Worm (Caenorhabditis elegans) whole organism, late embryonic: ENCODE results near the gene nfm-1.

Experiments used
- C38D4.7 ChIP-seq: fragments of 200-800 bp; sonication (Bioruptor generic); optimal IDR thresholded peaks from 2 replicates; lab custom pipeline; 2018; ENCODE audit warnings: mild to moderate bottlenecking, missing genetic modification characterization, moderate library complexity, missing compliant biosample characterization
- K02D7.2 ChIP-seq: sonication (generic microtip); optimal IDR thresholded peaks from 2 replicates; lab custom pipeline; 2017; ENCODE audit warnings: mild to moderate bottlenecking, missing genetic modification characterization, missing compliant biosample characterization
- ceh-18 ChIP-seq: sonication (generic microtip); optimal IDR thresholded peaks from 2 replicates; lab custom pipeline; 2016; ENCODE audit warnings: missing genetic modification characterization, missing compliant biosample characterization
- ceh-19 ChIP-seq: fragments of 200-800 bp; sonication (Bioruptor generic); optimal IDR thresholded peaks from 2 replicates; lab custom pipeline; 2018; ENCODE audit warnings: mild to moderate bottlenecking, missing genetic modification characterization, missing compliant biosample characterization
- ceh-2 ChIP-seq: sonication (generic microtip); optimal IDR thresholded peaks from 2 replicates; lab custom pipeline; 2016; ENCODE audit warnings: missing genotype, missing genetic modification characterization, missing compliant biosample characterization
- ceh-30 ChIP-seq: fragments of 150-350 bp; optimal IDR thresholded peaks from 2 replicates; lab custom pipeline; 2014; ENCODE audit warnings: missing biosample characterization, missing genetic modification characterization
- ceh-31 ChIP-seq: sonication (generic microtip); optimal IDR thresholded peaks from 2 replicates; lab custom pipeline; 2016; ENCODE audit warnings: missing genetic modification characterization, missing compliant biosample characterization
- ceh-34 ChIP-seq: sonication (generic microtip); optimal IDR thresholded peaks from 2 replicates; lab custom pipeline; 2016; ENCODE audit warnings: mild to moderate bottlenecking, missing genetic modification characterization, missing compliant biosample characterization
- ceh-48 ChIP-seq: sonication (generic microtip); optimal IDR thresholded peaks from 2 replicates; lab custom pipeline; 2016; ENCODE audit warnings: missing genetic modification characterization, inconsistent platforms, missing compliant biosample characterization
- che-1 ChIP-seq: sonication (generic microtip); optimal IDR thresholded peaks from 2 replicates; lab custom pipeline; 2016; ENCODE audit warnings: mild to moderate bottlenecking, missing genetic modification characterization, missing compliant biosample characterization
- dve-1 ChIP-seq: sonication (generic microtip); optimal IDR thresholded peaks from 2 replicates; lab custom pipeline; 2017; ENCODE audit warnings: antibody characterized with exemption, mild to moderate bottlenecking, missing genetic modification characterization, missing compliant biosample characterization
- elt-4 ChIP-seq: sonication (generic microtip); optimal IDR thresholded peaks from 2 replicates; lab custom pipeline; 2016; ENCODE audit warnings: missing genetic modification characterization, missing compliant biosample characterization
- eyg-1 ChIP-seq: sonication (generic microtip); optimal IDR thresholded peaks from 2 replicates; lab custom pipeline; 2016; ENCODE audit warnings: missing genotype, missing genetic modification characterization, missing compliant biosample characterization
- fax-1 ChIP-seq: sonication (generic microtip); optimal IDR thresholded peaks from 2 replicates; lab custom pipeline; 2016; ENCODE audit warnings: missing genotype, missing genetic modification characterization, missing compliant biosample characterization
- fkh-6 ChIP-seq: sonication (generic microtip); optimal IDR thresholded peaks from 2 replicates; lab custom pipeline; 2016; ENCODE audit warnings: missing genetic modification characterization, missing compliant biosample characterization
- gmeb-2 ChIP-seq: sonication (generic microtip); optimal IDR thresholded peaks from 2 replicates; lab custom pipeline; 2016; ENCODE audit warnings: missing genetic modification characterization, inconsistent platforms, missing compliant biosample characterization
- hlh-15 ChIP-seq: sonication (generic microtip); optimal IDR thresholded peaks from 2 replicates; lab custom pipeline; 2016; ENCODE audit warnings: missing genetic modification characterization, missing compliant biosample characterization
- hlh-30 ChIP-seq: sonication (generic microtip); optimal IDR thresholded peaks from 2 replicates; lab custom pipeline; 2017; ENCODE audit warnings: antibody characterized with exemption, missing genetic modification characterization, missing compliant biosample characterization; ENCODE audit not compliant: insufficient read depth
- hlh-6 ChIP-seq: sonication (generic microtip); optimal IDR thresholded peaks from 2 replicates; lab custom pipeline; 2016; ENCODE audit warnings: missing genotype, missing genetic modification characterization, missing compliant biosample characterization
- madf-2 ChIP-seq: sonication (generic microtip); optimal IDR thresholded peaks from 2 replicates; lab custom pipeline; 2017; ENCODE audit warnings: missing genetic modification characterization, missing compliant biosample characterization
- mec-3 ChIP-seq: sonication (generic microtip); optimal IDR thresholded peaks from 2 replicates; lab custom pipeline; 2016; ENCODE audit warnings: borderline replicate concordance, missing genetic modification characterization, missing compliant biosample characterization
- nfya-1 ChIP-seq: sonication (generic microtip); optimal IDR thresholded peaks from 2 replicates; lab custom pipeline; 2017; ENCODE audit warnings: missing genetic modification characterization, mild to moderate bottlenecking, missing compliant biosample characterization, antibody characterized with exemption, moderate library complexity
- npax-4 ChIP-seq: sonication (generic microtip); optimal IDR thresholded peaks from 2 replicates; lab custom pipeline; 2016; ENCODE audit warnings: missing genetic modification characterization, missing compliant biosample characterization
- pag-3 ChIP-seq: sonication (generic microtip); optimal IDR thresholded peaks from 2 replicates; lab custom pipeline; 2016; ENCODE audit warnings: missing compliant biosample characterization, missing genetic modification characterization, borderline replicate concordance
- pqm-1 ChIP-seq: sonication (generic microtip); optimal IDR thresholded peaks from 2 replicates; lab custom pipeline; 2016; ENCODE audit warnings: missing genetic modification characterization, missing compliant biosample characterization
- pros-1 ChIP-seq: fragments of 150-350 bp; optimal IDR thresholded peaks from 2 replicates; lab custom pipeline; 2014; ENCODE audit warnings: missing biosample characterization, missing genetic modification reagents, missing genetic modification characterization
- rnt-1 ChIP-seq: sonication (generic microtip); optimal IDR thresholded peaks from 2 replicates; lab custom pipeline; 2016; ENCODE audit warnings: missing genetic modification characterization, missing compliant biosample characterization
- sox-2 ChIP-seq: fragments of 200-800 bp; sonication (Bioruptor generic); IDR thresholded peaks from 2 replicates; pipeline ENCODE4 v1.3.6; 2022; ENCODE audit warnings: missing genetic modification reagents, missing genetic modification characterization, missing compliant biosample characterization
- sox-4 ChIP-seq: sonication (generic microtip); optimal IDR thresholded peaks from 2 replicates; lab custom pipeline; 2017; ENCODE audit warnings: mild to moderate bottlenecking, missing genetic modification characterization, inconsistent platforms, missing compliant biosample characterization
- syd-9 ChIP-seq: sonication (generic microtip); optimal IDR thresholded peaks from 2 replicates; lab custom pipeline; 2016; ENCODE audit warnings: mild to moderate bottlenecking, missing genetic modification characterization, moderate library complexity, missing compliant biosample characterization
- tbx-2 ChIP-seq: sonication (generic microtip); optimal IDR thresholded peaks from 2 replicates; lab custom pipeline; 2016; ENCODE audit warnings: missing genetic modification characterization, missing compliant biosample characterization
- ttx-3 ChIP-seq: sonication (generic microtip); optimal IDR thresholded peaks from 2 replicates; lab custom pipeline; 2016; ENCODE audit warnings: missing genetic modification reagents, missing genetic modification characterization, missing compliant biosample characterization
- unc-42 ChIP-seq: sonication (generic microtip); optimal IDR thresholded peaks from 2 replicates; lab custom pipeline; 2016; ENCODE audit warnings: missing genotype, missing genetic modification characterization, missing compliant biosample characterization
- unc-55 ChIP-seq: sonication (generic microtip); optimal IDR thresholded peaks from 2 replicates; lab custom pipeline; 2017; ENCODE audit warnings: missing biosample characterization, missing genetic modification reagents, missing genetic modification characterization
- unc-86 ChIP-seq: sonication (generic microtip); optimal IDR thresholded peaks from 2 replicates; lab custom pipeline; 2016; ENCODE audit warnings: missing genetic modification characterization, missing compliant biosample characterization
- ztf-16 ChIP-seq: sonication (generic microtip); optimal IDR thresholded peaks from 2 replicates; lab custom pipeline; 2017; ENCODE audit warnings: missing genetic modification characterization, missing compliant biosample characterization

The nfm-1 gene

DNA sequence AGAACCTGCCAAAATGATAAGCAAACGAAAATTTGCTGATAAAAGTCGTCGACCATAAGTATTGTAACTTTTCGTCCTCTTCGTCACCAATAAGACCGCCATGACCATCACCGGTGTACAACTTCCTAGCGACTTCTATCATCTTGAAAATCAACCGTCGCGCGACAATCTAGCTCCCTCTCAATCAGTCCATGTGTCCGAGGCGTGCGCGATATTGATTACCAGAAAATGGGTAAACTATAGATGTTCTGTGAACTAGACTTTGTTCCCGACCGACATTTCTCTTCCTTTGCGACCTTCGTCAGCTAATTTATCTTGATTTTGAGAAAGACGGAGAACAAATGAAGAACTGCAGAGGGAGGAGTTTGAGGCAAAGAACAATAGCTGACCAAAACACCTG lies 13.9 kb upstream of the nfm-1 start:
- TF ChIP-seq mec-3 (tag; lab: Kevin White, UChicago), result no peak
- no peak for TF ChIP-seq ttx-3 (tag; lab: Kevin White, UChicago)
- TF ChIP-seq elt-4 (tag; lab: Kevin White, UChicago), result no peak
- TF ChIP-seq fkh-6 (tag; lab: Kevin White, UChicago), result no peak

DNA sequence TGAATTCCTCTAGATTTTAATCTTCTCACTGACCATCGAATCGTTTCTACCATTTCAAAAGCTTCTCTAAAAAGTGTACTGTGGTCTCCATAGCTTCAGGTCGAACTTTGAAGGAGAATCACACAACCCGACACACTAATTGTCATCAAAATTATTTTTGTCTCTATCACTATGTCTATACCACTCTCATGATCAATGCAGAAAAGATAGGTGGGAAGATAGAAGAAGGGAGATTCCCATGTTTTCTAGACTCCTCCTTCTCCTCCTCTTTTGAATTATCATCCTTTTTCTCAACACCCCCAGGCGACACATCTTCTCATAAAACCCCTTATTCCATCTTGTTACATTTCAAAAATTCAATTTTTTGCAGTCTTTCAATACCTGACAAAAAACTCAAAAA lies 13.4 kb upstream of the nfm-1 start, which contains the start of gene Y42G9A.3:
Y42G9A.3 (plus strand) TSS at position 363 of the 400 bp plus-strand sequence.
- TF ChIP-seq elt-4 (tag; lab: Kevin White, UChicago) (no peak), unc-55 (GFP tag; lab: Kevin White, UChicago) (no peak), hlh-15 (tag; lab: Kevin White, UChicago) (no peak), ceh-19 (GFP tag; lab: Kevin White, UChicago) (no peak), sox-4 (tag; lab: Kevin White, UChicago) (no peak), tbx-2 (tag; lab: Kevin White, UChicago) (no peak), rnt-1 (tag; lab: Kevin White, UChicago) (no peak), gmeb-2 (no peak), npax-4 (no peak), fax-1 (no peak), K02D7.2 (tag; lab: Kevin White, UChicago) (no peak), unc-42 (tag; lab: Kevin White, UChicago) (no peak), ceh-18 (no peak), hlh-30 (tag; lab: Kevin White, UChicago) (no peak), unc-86 (tag; lab: Kevin White, UChicago) (no peak), nfya-1 (tag; lab: Kevin White, UChicago) (no peak), C38D4.7 (GFP tag; lab: Kevin White, UChicago) (no peak)

DNA sequence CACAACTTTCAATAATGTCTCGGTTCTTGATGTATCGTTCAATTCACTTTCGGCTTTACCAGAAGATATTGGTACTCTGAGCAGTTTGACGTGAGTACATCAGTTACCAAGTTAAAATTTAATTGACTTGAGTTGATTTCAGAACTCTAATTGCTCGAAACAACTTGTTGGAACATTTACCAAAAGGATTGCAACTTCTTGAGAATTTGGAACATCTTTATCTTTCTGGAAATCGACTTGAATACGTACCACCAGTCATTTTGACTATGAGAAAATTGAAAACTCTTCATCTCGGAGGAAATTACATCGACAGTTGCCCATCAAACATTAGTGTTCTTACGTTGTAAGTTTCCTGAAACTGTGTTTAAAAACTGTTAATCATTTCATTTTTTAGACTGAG lies 12.5 kb upstream of the nfm-1 start:
- no peak for TF ChIP-seq pros-1
- no peak for TF ChIP-seq ztf-16 (tag; lab: Kevin White, UChicago)
- no peak for TF ChIP-seq ceh-30
- TF ChIP-seq ceh-34 (tag; lab: Kevin White, UChicago), result no peak
- TF ChIP-seq che-1 (tag; lab: Kevin White, UChicago), result no peak
- no peak for TF ChIP-seq dve-1 (tag; lab: Kevin White, UChicago)

DNA sequence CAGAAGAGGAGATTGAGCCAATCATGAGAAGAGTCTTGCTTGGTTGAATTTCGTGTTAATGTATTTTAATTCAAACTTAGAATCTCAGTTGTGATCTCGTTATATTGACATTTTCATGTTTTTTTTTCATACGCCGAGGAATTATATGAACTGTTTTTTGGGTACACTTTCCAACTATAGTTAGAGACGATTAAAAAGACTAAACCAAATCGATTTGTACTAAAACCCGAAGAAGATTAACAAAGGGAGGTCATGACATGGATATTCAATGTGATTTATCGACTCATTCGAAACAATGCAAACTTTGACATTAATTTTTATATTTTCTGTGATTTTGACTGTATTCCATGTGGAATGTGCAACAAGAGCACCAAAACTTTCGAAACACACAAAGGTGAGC lies 11.3 kb upstream of the nfm-1 start, which contains the start of gene Y42G9A.2:
Y42G9A.2 (plus strand) TSS at position 284 of the 400 bp plus-strand sequence.
- TF ChIP-seq eyg-1 (tag; lab: Kevin White, UChicago) (no peak), pqm-1 (tag; lab: Kevin White, UChicago) (no peak), hlh-6 (tag; lab: Kevin White, UChicago) (no peak), ceh-31 (tag; lab: Kevin White, UChicago) (no peak), madf-2 (tag; lab: Kevin White, UChicago) (no peak), rnt-1 (tag; lab: Kevin White, UChicago) (no peak), tbx-2 (tag; lab: Kevin White, UChicago) (no peak), syd-9 (tag; lab: Kevin White, UChicago) (no peak), C38D4.7 (GFP tag; lab: Kevin White, UChicago) (no peak), sox-2 (GFP tag; lab: Robert Waterston, UW) (no peak), nfya-1 (tag; lab: Kevin White, UChicago) (no peak), ceh-2 (no peak), pag-3 (no peak), ceh-48 (tag; lab: Kevin White, UChicago) (no peak)
